Fruit fly (Drosophila melanogaster) whole organism, adult: ENCODE measurements around the gene CG42299.

Experiments used
- CG11617 ChIP-seq: fragments of 200-800 bp; sonication (Bioruptor generic); optimal IDR thresholded peaks from 2 replicates; lab custom pipeline; 2017; ENCODE audit warnings: mild to moderate bottlenecking, missing biosample characterization, missing genetic modification reagents, missing genetic modification characterization
- CG12768 ChIP-seq: fragments of 200-800 bp; sonication (Bioruptor generic); optimal IDR thresholded peaks from 2 replicates; lab custom pipeline; 2017; ENCODE audit warnings: missing biosample characterization, missing genetic modification characterization, mild to moderate bottlenecking, moderate library complexity, missing genetic modification reagents
- CG14711 ChIP-seq: fragments of 200-800 bp; sonication (Bioruptor generic); optimal IDR thresholded peaks from 2 replicates; lab custom pipeline; 2018; ENCODE audit warnings: missing biosample characterization, mild to moderate bottlenecking, missing genetic modification characterization, moderate library complexity
- CG1620 ChIP-seq: fragments of 200-800 bp; sonication (Bioruptor generic); optimal IDR thresholded peaks from 2 replicates; lab custom pipeline; 2016; ENCODE audit warnings: missing biosample characterization, missing genetic modification characterization
- CG33017 ChIP-seq: fragments of 200-800 bp; sonication (Bioruptor generic); optimal IDR thresholded peaks from 2 replicates; lab custom pipeline; 2018; ENCODE audit warnings: missing biosample characterization, mild to moderate bottlenecking, missing genetic modification characterization, moderate library complexity
- CG5204 ChIP-seq: fragments of 200-800 bp; sonication (Bioruptor generic); optimal IDR thresholded peaks from 2 replicates; lab custom pipeline; 2016; ENCODE audit warnings: missing biosample characterization, missing genetic modification characterization
- CG7045 ChIP-seq: fragments of 200-800 bp; sonication (Bioruptor generic); optimal IDR thresholded peaks from 2 replicates; lab custom pipeline; 2017; ENCODE audit warnings: missing biosample characterization, mild to moderate bottlenecking, missing genetic modification characterization
- CG7101 ChIP-seq: fragments of 200-800 bp; sonication (Bioruptor generic); optimal IDR thresholded peaks from 2 replicates; lab custom pipeline; 2018; ENCODE audit warnings: missing biosample characterization, mild to moderate bottlenecking, missing genetic modification characterization, moderate library complexity
- Clk ChIP-seq: fragments of 200-800 bp; sonication (Bioruptor generic); optimal IDR thresholded peaks from 2 replicates; lab custom pipeline; 2017; ENCODE audit warnings: missing biosample characterization, missing genetic modification characterization
- Crg-1 ChIP-seq: fragments of 200-800 bp; sonication (Bioruptor generic); optimal IDR thresholded peaks from 2 replicates; lab custom pipeline; 2016; ENCODE audit warnings: missing biosample characterization, missing genetic modification characterization
- Hr96 ChIP-seq: fragments of 200-800 bp; sonication (Bioruptor generic); optimal IDR thresholded peaks from 2 replicates; lab custom pipeline; 2016; ENCODE audit warnings: missing biosample characterization, missing genetic modification characterization
- Mnt ChIP-seq: fragments of 200-800 bp; sonication (Bioruptor generic); optimal IDR thresholded peaks from 2 replicates; lab custom pipeline; 2016; ENCODE audit warnings: missing biosample characterization, mild to moderate bottlenecking, missing genetic modification characterization
- bab1 ChIP-seq: fragments of 200-800 bp; sonication (Bioruptor generic); optimal IDR thresholded peaks from 3 replicates; lab custom pipeline; 2019; ENCODE audit warnings: missing biosample characterization, mild to moderate bottlenecking, missing genetic modification characterization, moderate library complexity
- cic ChIP-seq: fragments of 200-800 bp; sonication (Bioruptor generic); optimal IDR thresholded peaks from 2 replicates; lab custom pipeline; 2017; ENCODE audit warnings: missing biosample characterization, mild to moderate bottlenecking, missing genetic modification characterization, moderate library complexity
- cnc ChIP-seq, 2 experiments: fragments of >200 bp; optimal IDR thresholded peaks; 2 replicates each; lab custom pipeline; 2017
- kay ChIP-seq: fragments of 200-800 bp; sonication (Bioruptor generic); peaks from one replicate; lab custom pipeline; 2016; ENCODE audit warnings: missing biosample characterization, missing genetic modification characterization, borderline replicate concordance
- ovo ChIP-seq: fragments of 200-800 bp; sonication (Bioruptor generic); optimal IDR thresholded peaks from 2 replicates; lab custom pipeline; 2016; ENCODE audit warnings: missing biosample characterization, missing genetic modification characterization
- pad ChIP-seq: fragments of 200-800 bp; sonication (Bioruptor generic); optimal IDR thresholded peaks from 3 replicates; lab custom pipeline; 2017; ENCODE audit warnings: missing biosample characterization, missing genetic modification characterization, mild to moderate bottlenecking, moderate library complexity, missing genetic modification reagents
- tj ChIP-seq: fragments of 200-800 bp; sonication (Bioruptor generic); optimal IDR thresholded peaks from 3 replicates; lab custom pipeline; 2017; ENCODE audit warnings: missing biosample characterization, mild to moderate bottlenecking, missing genetic modification characterization, moderate library complexity
- toe ChIP-seq: fragments of 200-800 bp; sonication (Bioruptor generic); optimal IDR thresholded peaks from 2 replicates; lab custom pipeline; 2016; ENCODE audit warnings: missing biosample characterization, missing genetic modification characterization

CG42299 gene

dm6 chrX:15579579-15579978 lies 4.1 kb upstream of the CG42299 start:
- TF ChIP-seq cnc (optimal IDR thresholded peaks at IDR 0.05; lab: Kevin White, UChicago) (no peak), CG14711 (tag; lab: Kevin White, UChicago) (peak; percentile 58), CG7101 (tag; lab: Kevin White, UChicago) (peak; percentile 52), bab1 (GFP tag; lab: Kevin White, UChicago) (peak; percentile 86)

- TF ChIP-seq CG1620 (GFP tag; lab: Kevin White, UChicago): peak; percentile 6
- TF ChIP-seq cnc (optimal IDR thresholded peaks at IDR 0.05; lab: Kevin White, UChicago): no peak
- no peak for TF ChIP-seq Hr96
- no peak for TF ChIP-seq tj (GFP tag; lab: Kevin White, UChicago)
- TF ChIP-seq Clk (GFP tag; lab: Kevin White, UChicago): no peak
- no peak for TF ChIP-seq CG11617 (GFP tag; lab: Kevin White, UChicago)
- no peak for TF ChIP-seq Crg-1 (GFP tag; lab: Kevin White, UChicago)
- no peak for TF ChIP-seq CG12768 (GFP tag; lab: Kevin White, UChicago)
- no peak for TF ChIP-seq toe
- no peak for TF ChIP-seq ovo
- TF ChIP-seq CG5204 (GFP tag; lab: Kevin White, UChicago): no peak
- TF ChIP-seq CG33017: no peak
- TF ChIP-seq pad (GFP tag; lab: Kevin White, UChicago): no peak
- peak; percentile 44 for TF ChIP-seq bab1 (GFP tag; lab: Kevin White, UChicago)
- peak; percentile 45 for TF ChIP-seq Mnt (GFP tag; lab: Kevin White, UChicago)
- no peak for TF ChIP-seq CG7045 (GFP tag; lab: Kevin White, UChicago)
- TF ChIP-seq kay: no peak
- no peak for TF ChIP-seq cic
Measured at dm6 chrX:15578043-15578442, 2.6 kb upstream of the CG42299 start, which contains the start of the genes cerv and CG7872. Gene cerv, minus strand, starts transcription at chrX:15578171. Gene CG7872, plus strand, starts transcription at chrX:15578205.

- TF ChIP-seq toe (no peak), CG5204 (GFP tag; lab: Kevin White, UChicago) (no peak), tj (GFP tag; lab: Kevin White, UChicago) (no peak), CG1620 (GFP tag; lab: Kevin White, UChicago) (peak; percentile 20), Hr96 (no peak)
Measured at dm6 chrX:15574384-15574783, 1.1 kb downstream of the CG42299 start, which contains the start of gene CG9213. Gene CG9213, minus strand, starts transcription at chrX:15574535.

dm6 chrX:15571939-15572338 lies 3.5 kb downstream of the CG42299 start, which contains the start of gene CG15643:
Gene CG15643, minus strand, starts transcription at chrX:15572149.
- no peak for TF ChIP-seq ovo
- peak; percentile 5 for TF ChIP-seq bab1 (GFP tag; lab: Kevin White, UChicago)

- TF ChIP-seq Crg-1 (GFP tag; lab: Kevin White, UChicago): no peak
- no peak for TF ChIP-seq kay
- TF ChIP-seq Mnt (GFP tag; lab: Kevin White, UChicago): no peak
- TF ChIP-seq tj (GFP tag; lab: Kevin White, UChicago): no peak
- no peak for TF ChIP-seq CG7045 (GFP tag; lab: Kevin White, UChicago)
- no peak for TF ChIP-seq CG5204 (GFP tag; lab: Kevin White, UChicago)
- TF ChIP-seq bab1 (GFP tag; lab: Kevin White, UChicago): no peak
- TF ChIP-seq cic: no peak
- TF ChIP-seq Clk (GFP tag; lab: Kevin White, UChicago): no peak
- no peak for TF ChIP-seq CG14711 (tag; lab: Kevin White, UChicago)
- TF ChIP-seq Hr96: no peak
- TF ChIP-seq toe: no peak
- TF ChIP-seq CG7101 (tag; lab: Kevin White, UChicago): no peak
- no peak for TF ChIP-seq pad (GFP tag; lab: Kevin White, UChicago)
- TF ChIP-seq CG12768 (GFP tag; lab: Kevin White, UChicago): no peak
- no peak for TF ChIP-seq cnc (optimal IDR thresholded peaks at IDR 0.05; lab: Kevin White, UChicago)
Measured at dm6 chrX:15568983-15569370, 6.5 kb downstream of the CG42299 start, which contains the start of gene CG7860. Gene CG7860, plus strand, starts transcription at chrX:15568993.

dm6 chrX:15568353-15568982 lies 7.0 kb downstream of the CG42299 start:
- TF ChIP-seq toe: no peak
- TF ChIP-seq CG14711 (tag; lab: Kevin White, UChicago): no peak
- peak; percentile 18 for TF ChIP-seq bab1 (GFP tag; lab: Kevin White, UChicago)
- TF ChIP-seq pad (GFP tag; lab: Kevin White, UChicago): no peak
- TF ChIP-seq CG7101 (tag; lab: Kevin White, UChicago): peak; percentile 25

dm6 chrX:15555945-15556344 lies 19.5 kb downstream of the CG42299 start, which contains the start of gene CG42300:
Gene CG42300, minus strand, starts transcription at chrX:15556045.
- no peak for TF ChIP-seq CG33017
- TF ChIP-seq tj (GFP tag; lab: Kevin White, UChicago): no peak
- TF ChIP-seq bab1 (GFP tag; lab: Kevin White, UChicago): no peak
- TF ChIP-seq Mnt (GFP tag; lab: Kevin White, UChicago): no peak
- no peak for TF ChIP-seq ovo
- no peak for TF ChIP-seq CG14711 (tag; lab: Kevin White, UChicago)
- no peak for TF ChIP-seq cic
- TF ChIP-seq kay: no peak
